Worm (Caenorhabditis elegans): ENCODE measurements around the gene Y82E9BR.10.

ce11 chrIII:1419700-1420356 lies 44.4 kb upstream of the Y82E9BR.10 start:
- TF ChIP-seq sox-2 (GFP tag; IDR thresholded peaks at IDR 0.05) (no peak), eyg-1 (tag; optimal IDR thresholded peaks at IDR 0.05) (no peak), C08G9.2 (tag; optimal IDR thresholded peaks at IDR 0.05) (no peak), K09A11.1 (tag; optimal IDR thresholded peaks at IDR 0.05; ENCODE audit: insufficient read depth) (no peak)
